Worm (Caenorhabditis elegans): ENCODE measurements around the gene T12D8.10.

T12D8.10 gene

DNA sequence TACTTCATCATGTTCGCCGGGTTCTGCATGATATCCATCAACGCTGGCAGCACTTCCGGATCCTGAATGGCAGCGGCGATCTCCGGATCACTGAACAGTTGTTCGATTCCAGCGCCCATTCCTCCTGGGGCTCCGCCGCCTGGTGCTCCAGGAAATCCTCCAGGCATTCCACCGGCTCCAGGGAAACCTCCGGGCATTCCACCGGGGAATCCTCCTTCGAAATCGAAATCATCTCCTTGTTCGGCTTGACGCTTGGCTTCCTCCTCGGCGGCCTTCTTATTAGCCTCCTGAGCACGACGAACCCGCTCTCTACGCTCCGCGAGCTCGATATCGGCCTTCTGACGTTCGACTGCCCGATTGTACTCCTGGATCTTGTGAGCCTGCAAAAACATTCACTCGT, 26.6 kb downstream of the T12D8.10 start (continued):
- TF ChIP-seq mcd-1 (GFP tag; IDR thresholded peaks at IDR 0.05): 0 out of 2 replicates have a peak, but pooled peaks have one; percentile 19
- TF ChIP-seq nfya-2 (GFP tag; IDR thresholded peaks at IDR 0.05): no peak
- no peak for TF ChIP-seq madf-10 (tag; optimal IDR thresholded peaks at IDR 0.05)
- no peak for TF ChIP-seq chd-7 (tag; optimal IDR thresholded peaks at IDR 0.05)

DNA sequence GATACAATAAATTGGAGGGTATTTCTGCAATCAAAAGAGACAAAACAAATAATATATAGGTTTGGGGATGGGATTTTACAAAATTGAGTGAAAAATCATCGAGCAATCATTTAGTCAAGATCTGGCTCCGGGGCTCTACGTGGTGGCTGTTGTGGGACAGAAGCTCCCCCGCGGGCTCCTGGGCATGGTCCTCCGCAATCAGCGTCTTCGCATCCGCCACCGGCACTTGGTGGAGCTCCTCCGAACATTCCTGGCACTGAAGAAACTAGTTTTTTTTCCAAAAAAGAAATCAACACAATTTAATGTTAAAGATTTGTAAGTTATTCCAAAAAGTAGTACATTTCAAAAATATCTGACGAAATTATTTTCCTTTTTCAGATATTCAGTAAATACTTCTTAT, 27.4 kb downstream of the T12D8.10 start:
- TF ChIP-seq Y67H2A.10 (GFP tag; conservative IDR thresholded peaks at IDR 0.05) (no peak), egrh-3 (GFP tag; IDR thresholded peaks at IDR 0.05) (peak; percentile 58; the same call in 1 of the 2 replicates), zfh-2 (GFP tag; conservative IDR thresholded peaks at IDR 0.05) (peak; percentile 48; the same call in 1 of the 2 replicates), mcd-1 (GFP tag; IDR thresholded peaks at IDR 0.05) (0 out of 2 replicates have a peak, but pooled peaks have one; percentile 11), tbp1 (GFP tag; optimal IDR thresholded peaks at IDR 0.05) (no peak), snpc-4 (GFP tag; optimal IDR thresholded peaks at IDR 0.05) (no peak), snpc-4 (tag; optimal IDR thresholded peaks at IDR 0.05) (no peak)

DNA sequence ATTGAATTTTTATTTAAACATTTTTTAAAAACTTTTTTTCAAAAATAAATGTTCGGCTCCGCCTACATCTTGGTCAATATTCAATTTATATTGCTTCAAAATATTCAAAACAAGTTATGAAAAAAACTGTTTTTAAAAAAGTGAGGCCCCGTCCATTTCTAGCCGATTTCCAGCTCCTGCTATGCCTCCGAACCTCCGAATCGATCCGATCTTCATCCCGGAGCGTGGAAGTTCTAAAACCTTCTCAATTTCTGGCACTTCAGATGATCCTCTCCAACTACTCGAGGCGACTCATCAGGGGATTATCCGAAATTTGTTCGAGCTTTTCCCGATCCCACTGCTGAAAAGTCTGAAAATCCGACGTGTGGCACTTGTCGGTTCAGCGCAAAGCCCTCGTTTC, 27.9 kb downstream of the T12D8.10 start:
- no peak for TF ChIP-seq mel-28 (tag; optimal IDR thresholded peaks at IDR 0.05; ENCODE audit: borderline replicate concordance)
- TF ChIP-seq attf-3 (GFP tag; conservative IDR thresholded peaks at IDR 0.05): no peak
- peak; percentile 30 for TF ChIP-seq him-1 (tag; optimal IDR thresholded peaks at IDR 0.05)
- TF ChIP-seq Y95B8A.8 (GFP tag; IDR thresholded peaks at IDR 0.05): 0 out of 2 replicates have a peak, but pooled peaks have one; percentile 24
- TF ChIP-seq F22D6.2 (tag; optimal IDR thresholded peaks at IDR 0.05): no peak
- no peak for TF ChIP-seq rec-8 (tag; optimal IDR thresholded peaks at IDR 0.05)

DNA sequence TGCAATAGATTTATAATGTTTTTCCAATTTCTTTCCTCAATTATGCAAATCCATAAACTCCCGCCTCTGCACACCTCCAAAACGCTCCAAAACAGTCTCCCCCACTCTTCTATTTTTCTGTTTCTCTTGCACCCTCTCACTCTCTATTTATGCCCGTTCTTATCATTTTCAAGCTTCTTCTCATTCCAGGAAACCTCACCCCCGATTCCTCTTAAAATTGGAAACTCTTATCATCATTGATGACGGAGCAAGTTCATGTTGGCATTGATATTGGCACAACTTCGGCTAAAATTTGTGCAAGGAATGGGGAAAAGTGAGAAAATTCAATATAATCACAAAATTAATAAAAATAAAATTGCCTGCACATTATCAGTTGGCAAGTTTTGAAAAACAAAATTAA, 34.3 kb downstream of the T12D8.10 start, which contains the start of gene shpk-1:
Gene shpk-1 (plus strand): TSS at position 188 of the 400 bp plus-strand sequence.
- TF ChIP-seq let-607 (tag; optimal IDR thresholded peaks at IDR 0.05): peak; percentile 74 to 83
- peak; percentile 77 for TF ChIP-seq atf-7 (tag; optimal IDR thresholded peaks at IDR 0.05)
- no peak for TF ChIP-seq nhr-179 (tag; optimal IDR thresholded peaks at IDR 0.05)
- TF ChIP-seq mel-28 (tag; optimal IDR thresholded peaks at IDR 0.05; ENCODE audit: borderline replicate concordance): no peak
- 0 out of 2 replicates have a peak, but pooled peaks have one; percentile 37 for TF ChIP-seq dox-1 (GFP tag; IDR thresholded peaks at IDR 0.05)
- TF ChIP-seq Y53G8AR.9 (GFP tag; conservative IDR thresholded peaks at IDR 0.05): no peak
- peak; percentile 64; the same call in 1 of the 2 replicates for TF ChIP-seq nfyb-1 (GFP tag; IDR thresholded peaks at IDR 0.05)
- TF ChIP-seq egl-44 (GFP tag; IDR thresholded peaks at IDR 0.05): 0 out of 2 replicates have a peak, but pooled peaks have one; percentile 30
- no peak for TF ChIP-seq B0261.1 (tag; optimal IDR thresholded peaks at IDR 0.05)
- TF ChIP-seq snpc-1.3 (tag; optimal IDR thresholded peaks at IDR 0.05; ENCODE audit: insufficient read depth): no peak
- TF ChIP-seq tbp1 (GFP tag; optimal IDR thresholded peaks at IDR 0.05): peak; percentile 32
- TF ChIP-seq ceh-58 (GFP tag; IDR thresholded peaks at IDR 0.05): no peak
- TF ChIP-seq nhr-80 (tag; optimal IDR thresholded peaks at IDR 0.05): peak; percentile 81
- no peak for TF ChIP-seq F57A8.1 (GFP tag; optimal IDR thresholded peaks at IDR 0.05)
- no peak for TF ChIP-seq fkh-3 (tag; optimal IDR thresholded peaks at IDR 0.05)
- TF ChIP-seq B0336.3 (GFP tag; IDR thresholded peaks at IDR 0.05): 0 out of 2 replicates have a peak, but pooled peaks have one; percentile 22

DNA sequence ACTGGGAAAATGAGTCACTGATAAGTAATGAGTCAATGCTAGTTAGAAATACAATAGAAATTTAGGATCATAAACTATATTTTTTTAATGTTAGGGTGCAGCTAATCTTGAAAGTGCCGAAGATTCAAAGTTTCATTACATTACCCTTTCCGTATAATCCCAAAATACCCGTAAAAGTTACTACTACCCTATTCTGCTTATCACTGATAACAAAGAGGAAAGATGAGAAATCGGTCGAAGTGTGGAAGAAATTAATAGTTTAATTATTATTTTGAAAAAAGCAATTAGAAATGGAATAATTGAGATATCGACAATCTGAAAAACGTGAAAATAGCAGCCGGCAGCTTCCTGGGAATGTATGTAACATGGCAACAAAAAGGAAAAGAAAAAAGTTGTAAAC, 35.3 kb downstream of the T12D8.10 start:
- TF ChIP-seq snpc-4 (GFP tag; optimal IDR thresholded peaks at IDR 0.05) (no peak), snpc-4 (tag; optimal IDR thresholded peaks at IDR 0.05) (no peak), somi-1 (GFP tag; optimal IDR thresholded peaks at IDR 0.05) (no peak), attf-6 (GFP tag; IDR thresholded peaks at IDR 0.05) (no peak), chd-7 (tag; optimal IDR thresholded peaks at IDR 0.05) (no peak), egl-44 (GFP tag; IDR thresholded peaks at IDR 0.05) (no peak)

All from whole organism, young adult.